Worm (Caenorhabditis elegans): ENCODE measurements around the gene T22F3.12.

- TF ChIP-seq pha-4 (tag; optimal IDR thresholded peaks at IDR 0.05) = no peak
- TF ChIP-seq fkh-6 (tag; optimal IDR thresholded peaks at IDR 0.05) = no peak
- no peak for TF ChIP-seq hlh-15 (tag; optimal IDR thresholded peaks at IDR 0.05)
- TF ChIP-seq pat-9 (tag; optimal IDR thresholded peaks at IDR 0.05) = no peak
- no peak for TF ChIP-seq hlh-8 (tag; optimal IDR thresholded peaks at IDR 0.05)
- no peak for TF ChIP-seq ama-1 (optimal IDR thresholded peaks at IDR 0.05)
- TF ChIP-seq lin-11 (tag; optimal IDR thresholded peaks at IDR 0.05) = no peak
- TF ChIP-seq zip-5 (tag; optimal IDR thresholded peaks at IDR 0.05) = no peak
- no peak for TF ChIP-seq tbx-2 (tag; optimal IDR thresholded peaks at IDR 0.05)
- no peak for TF ChIP-seq mec-3 (tag; optimal IDR thresholded peaks at IDR 0.05; ENCODE audit: borderline replicate concordance)
- TF ChIP-seq ceh-18 (tag; optimal IDR thresholded peaks at IDR 0.05) = no peak
- TF ChIP-seq elt-4 (tag; optimal IDR thresholded peaks at IDR 0.05) = no peak
- no peak for TF ChIP-seq ceh-6 (GFP tag; optimal IDR thresholded peaks at IDR 0.05)
- no peak for TF ChIP-seq ets-4 (tag; optimal IDR thresholded peaks at IDR 0.05)
Observed at ce11 chrV:3600570-3600969, 8.6 kb upstream of the T22F3.12 start, which contains the start of gene T22F3.7.

All from whole organism, late embryonic.